Worm (Caenorhabditis elegans): ENCODE results near the gene Y73F8A.23.
A peak's percentile ranks its signal among the peaks of the same experiment; 100 is the strongest.

The Y73F8A.23 gene

ce11 chrIV:15472387-15472859 lies 28.0 kb upstream of the Y73F8A.23 start, which contains the start of gene Y73F8A.27 (continued):
- no peak for TF ChIP-seq F39B2.1 (GFP tag; IDR thresholded peaks at IDR 0.05)
- no peak for TF ChIP-seq bed-2 (GFP tag; IDR thresholded peaks at IDR 0.05)
- TF ChIP-seq akir-1 (GFP tag; optimal IDR thresholded peaks at IDR 0.05), result no peak
- TF ChIP-seq lsy-27 (tag; optimal IDR thresholded peaks at IDR 0.05; ENCODE audit: borderline replicate concordance, insufficient read depth), result no peak
- peak in 1 of 2 experiments; percentile 80 for TF ChIP-seq let-607 (tag; optimal IDR thresholded peaks at IDR 0.05)
- peak; percentile 58 for TF ChIP-seq madf-10 (tag; optimal IDR thresholded peaks at IDR 0.05)
- peak; percentile 92 for TF ChIP-seq nfyb-1 (GFP tag; IDR thresholded peaks at IDR 0.05)
- TF ChIP-seq nhr-179 (tag; optimal IDR thresholded peaks at IDR 0.05), result no peak
- TF ChIP-seq xnd-1 (tag; optimal IDR thresholded peaks at IDR 0.05), result peak; percentile 4
- TF ChIP-seq F37B4.10 (GFP tag; IDR thresholded peaks at IDR 0.05), result no peak
- peak; percentile 35 for TF ChIP-seq gei-17 (GFP tag; optimal IDR thresholded peaks at IDR 0.05)
- peak; percentile 77 for TF ChIP-seq repo-1 (tag; optimal IDR thresholded peaks at IDR 0.05)
- TF ChIP-seq zim-3 (tag; optimal IDR thresholded peaks at IDR 0.05), result no peak
- TF ChIP-seq ceh-100 (GFP tag; IDR thresholded peaks at IDR 0.05), result peak; percentile 78
- TF ChIP-seq dpff-1 (tag; optimal IDR thresholded peaks at IDR 0.05), result no peak
- peak; percentile 10 for TF ChIP-seq B0261.1 (tag; optimal IDR thresholded peaks at IDR 0.05)
- no peak for TF ChIP-seq ceh-79 (tag; optimal IDR thresholded peaks at IDR 0.05)
- TF ChIP-seq ztf-28 (GFP tag; IDR thresholded peaks at IDR 0.05), result peak; percentile 59; the same call in 1 of the 2 replicates
- no peak for TF ChIP-seq madf-8 (GFP tag; conservative IDR thresholded peaks at IDR 0.05)
- TF ChIP-seq aptf-2 (GFP tag; conservative IDR thresholded peaks at IDR 0.05), result no peak
- 0 out of 2 replicates have a peak, but pooled peaks have one; percentile 56 for TF ChIP-seq C17E4.6 (GFP tag; IDR thresholded peaks at IDR 0.05)
- peak; percentile 62 for TF ChIP-seq unc-130 (GFP tag; optimal IDR thresholded peaks at IDR 0.05)
- TF ChIP-seq nhr-80 (tag; optimal IDR thresholded peaks at IDR 0.05), result peak; percentile 54
- TF ChIP-seq fkh-3 (tag; optimal IDR thresholded peaks at IDR 0.05), result no peak
- TF ChIP-seq mel-28 (tag; optimal IDR thresholded peaks at IDR 0.05; ENCODE audit: borderline replicate concordance), result no peak
- peak in 2 of 3 experiments; percentile 59 to 88 for TF ChIP-seq lin-35 (GFP tag; optimal IDR thresholded peaks at IDR 0.05)
- peak; percentile 70 for TF ChIP-seq D2030.7 (GFP tag; IDR thresholded peaks at IDR 0.05)
- TF ChIP-seq hsf-1 (GFP tag; IDR thresholded peaks at IDR 0.05), result peak; percentile 81
- TF ChIP-seq cebp-2 (GFP tag; IDR thresholded peaks at IDR 0.05), result no peak
- TF ChIP-seq efl-1 (GFP tag; optimal IDR thresholded peaks at IDR 0.05), result peak; percentile 24
- TF ChIP-seq nhr-90 (tag; optimal IDR thresholded peaks at IDR 0.05), result peak; percentile 28
- TF ChIP-seq pbrm-1 (GFP tag; IDR thresholded peaks at IDR 0.05), result peak; percentile 91
- TF ChIP-seq mcd-1 (GFP tag; IDR thresholded peaks at IDR 0.05), result peak; percentile 99
- peak; percentile 59 for TF ChIP-seq dpl-1 (GFP tag; optimal IDR thresholded peaks at IDR 0.05)
- peak; percentile 90 for TF ChIP-seq rcor-1 (GFP tag; IDR thresholded peaks at IDR 0.05)
- peak; percentile 75 for TF ChIP-seq tbp1 (GFP tag; optimal IDR thresholded peaks at IDR 0.05)
- TF ChIP-seq somi-1 (GFP tag; optimal IDR thresholded peaks at IDR 0.05), result peak; percentile 63
- TF ChIP-seq egrh-3 (GFP tag; IDR thresholded peaks at IDR 0.05), result no peak
- no peak for TF ChIP-seq F52B5.7 (tag; optimal IDR thresholded peaks at IDR 0.05)
- no peak for TF ChIP-seq ztf-25 (GFP tag; IDR thresholded peaks at IDR 0.05)
- no peak for TF ChIP-seq hlh-26 (GFP tag; conservative IDR thresholded peaks at IDR 0.05)
- no peak for TF ChIP-seq ztf-22 (GFP tag; optimal IDR thresholded peaks at IDR 0.05)
- no peak for TF ChIP-seq him-1 (tag; optimal IDR thresholded peaks at IDR 0.05)
- TF ChIP-seq attf-5 (GFP tag; optimal IDR thresholded peaks at IDR 0.05), result peak; percentile 98
- no peak for TF ChIP-seq mxl-1 (tag; optimal IDR thresholded peaks at IDR 0.05)
- peak; percentile 76; the same call in 1 of the 2 replicates for TF ChIP-seq egl-18 (GFP tag; IDR thresholded peaks at IDR 0.05)
- TF ChIP-seq F22D6.2 (tag; optimal IDR thresholded peaks at IDR 0.05), result peak; percentile 66
- 0 out of 2 replicates have a peak, but pooled peaks have one; percentile 53 for TF ChIP-seq B0019.2 (GFP tag; conservative IDR thresholded peaks at IDR 0.05)
- no peak for TF ChIP-seq mes-4 (tag; optimal IDR thresholded peaks at IDR 0.05)

Measured in whole organism, young adult.